Worm (Caenorhabditis elegans) whole organism, L4 larva: ENCODE data around the gene R13H7.2.

Experiments used
- fkh-10 ChIP-seq: fragments of 150-350 bp; optimal IDR thresholded peaks from 2 replicates; lab custom pipeline; 2014; ENCODE audit warnings: missing biosample characterization, missing genetic modification reagents, missing genetic modification characterization
- fos-1 ChIP-seq: fragments of 150-350 bp; optimal IDR thresholded peaks from 2 replicates; lab custom pipeline; 2014; ENCODE audit warnings: missing biosample characterization, missing genetic modification characterization
- lin-15B ChIP-seq: fragments of 150-350 bp; sonication (generic microtip); optimal IDR thresholded peaks from 3 replicates; lab custom pipeline; 2014; ENCODE audit warnings: missing biosample characterization, missing genetic modification characterization
- snpc-4 ChIP-seq: fragments of 150-350 bp; optimal IDR thresholded peaks from 2 replicates; lab custom pipeline; 2014; ENCODE audit warnings: missing biosample characterization, missing genetic modification characterization
- unc-62 ChIP-seq, 3 experiments: fragments of 150-350 bp in 1 of 3; sonication (generic microtip); optimal IDR thresholded peaks in 2 of 3; peaks in 1 of 3; 1 replicate in 1 of 3; 2 replicates in 2 of 3; lab custom pipeline; 2014 to 2017; ENCODE audit warnings: missing biosample characterization in 3 of 3, missing genetic modification characterization in 3 of 3, missing genetic modification reagents in 3 of 3, missing genotype in 1 of 3
- ztf-11 ChIP-seq: fragments of 150-350 bp; optimal IDR thresholded peaks from 2 replicates; lab custom pipeline; 2014; ENCODE audit warnings: missing biosample characterization, missing genetic modification characterization

DNA sequence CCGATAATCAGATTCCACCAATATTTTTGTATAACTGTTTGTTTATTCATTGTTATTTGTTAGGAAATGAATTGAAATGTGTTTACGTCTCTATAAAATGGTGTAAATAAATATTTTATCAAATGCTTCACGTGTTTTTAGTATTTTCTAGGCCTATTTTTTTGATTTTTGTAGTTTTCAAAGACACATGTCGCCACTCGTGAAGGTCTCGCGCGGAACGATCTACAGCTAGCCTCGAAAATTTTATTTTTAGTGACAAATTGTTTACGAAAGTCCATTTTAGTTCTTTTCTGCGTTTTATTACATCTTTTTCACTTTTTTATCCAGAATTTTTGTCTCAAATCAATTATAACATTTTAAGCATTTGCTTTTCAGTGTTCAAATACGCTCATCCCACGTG, 44.4 kb upstream of the R13H7.2 start, which contains the start of gene T22D1.5:
- TF ChIP-seq unc-62 (GFP tag; optimal IDR thresholded peaks at IDR 0.05 in 1 of 2; lab: Kevin White, UChicago) = no peak
- TF ChIP-seq unc-62 (tag; optimal IDR thresholded peaks at IDR 0.05; lab: Kevin White, UChicago) = no peak
- TF ChIP-seq fos-1 (tag; lab: Kevin White, UChicago) = no peak
- TF ChIP-seq lin-15B (tag; lab: Kevin White, UChicago) = no peak
- TF ChIP-seq fkh-10 (GFP tag; lab: Kevin White, UChicago) = no peak
- no peak for TF ChIP-seq ztf-11 (tag; lab: Kevin White, UChicago)
- TF ChIP-seq snpc-4 = no peak
